Fruit fly (Drosophila melanogaster) whole organism, embryonic: Measurements from ENCODE around the gene CG31191.

ENCODE experiments used
- Aef1 ChIP-seq: fragments of 200-800 bp; sonication (Bioruptor generic); IDR thresholded peaks from 3 replicates; pipeline ENCODE4 v1.3.6; 2022; ENCODE audit warnings: missing biosample characterization, missing genetic modification characterization
- BEAF-32 ChIP-seq: fragments of 200-800 bp; sonication (Bioruptor generic); optimal IDR thresholded peaks from 3 replicates; lab custom pipeline; 2017; ENCODE audit warnings: missing biosample characterization, missing genetic modification characterization, mild to moderate bottlenecking, moderate library complexity, missing genetic modification reagents
- CG10209 ChIP-seq: fragments of 200-800 bp; sonication (Bioruptor generic); optimal IDR thresholded peaks from 3 replicates; lab custom pipeline; 2017; ENCODE audit warnings: missing biosample characterization, mild to moderate bottlenecking, missing genetic modification characterization, missing genetic modification reagents
- CG10274 ChIP-seq: fragments of 200-800 bp; sonication (Bioruptor generic); optimal IDR thresholded peaks from 3 replicates; lab custom pipeline; 2017; ENCODE audit warnings: missing biosample characterization, mild to moderate bottlenecking, missing genetic modification characterization
- CG11085 ChIP-seq: fragments of 200-800 bp; sonication (Bioruptor generic); IDR thresholded peaks from 2 replicates; pipeline ENCODE4 v1.3.6; 2022; ENCODE audit warnings: missing biosample characterization, missing genetic modification characterization
- CG1233 ChIP-seq: fragments of 200-800 bp; sonication (Bioruptor generic); optimal IDR thresholded peaks from 4 replicates; lab custom pipeline; 2018; ENCODE audit warnings: missing biosample characterization, mild to moderate bottlenecking, missing genetic modification characterization
- CG12391 ChIP-seq: fragments of 200-800 bp; sonication (Bioruptor generic); optimal IDR thresholded peaks from 3 replicates; lab custom pipeline; 2018; ENCODE audit warnings: missing biosample characterization, mild to moderate bottlenecking, missing genetic modification characterization, moderate library complexity
- CG13894 ChIP-seq: fragments of 200-800 bp; sonication (Bioruptor generic); optimal IDR thresholded peaks from 3 replicates; lab custom pipeline; 2018; ENCODE audit warnings: missing biosample characterization, mild to moderate bottlenecking, missing genetic modification characterization, moderate library complexity
- CG14860 ChIP-seq: fragments of 200-800 bp; sonication (Bioruptor generic); IDR thresholded peaks from 3 replicates; pipeline ENCODE4 v1.3.6; 2022; ENCODE audit warnings: missing biosample characterization, missing genetic modification characterization; ENCODE audit not compliant: partially characterized antibody
- CG18476 ChIP-seq: fragments of 200-800 bp; sonication (Bioruptor generic); optimal IDR thresholded peaks from 2 replicates; lab custom pipeline; 2016; ENCODE audit warnings: missing biosample characterization, mild to moderate bottlenecking, missing genetic modification characterization
- CG2199 ChIP-seq: fragments of 200-800 bp; sonication (Bioruptor generic); IDR thresholded peaks from 3 replicates; pipeline ENCODE4 v1.3.6; 2022; ENCODE audit warnings: missing biosample characterization, missing genetic modification characterization
- CG30431 ChIP-seq: fragments of 200-800 bp; sonication (Bioruptor generic); optimal IDR thresholded peaks from 2 replicates; lab custom pipeline; 2017; ENCODE audit warnings: missing biosample characterization, missing genetic modification characterization
- CG3407 ChIP-seq: fragments of 200-800 bp; sonication (Bioruptor generic); optimal IDR thresholded peaks from 2 replicates; lab custom pipeline; 2018; ENCODE audit warnings: missing biosample characterization, mild to moderate bottlenecking, missing genetic modification characterization
- CG3838 ChIP-seq: fragments of 200-800 bp; sonication (Bioruptor generic); optimal IDR thresholded peaks from 3 replicates; lab custom pipeline; 2016; ENCODE audit warnings: missing biosample characterization, missing genetic modification characterization
- CG4360 ChIP-seq: fragments of 200-800 bp; sonication (Bioruptor generic); IDR thresholded peaks from 2 replicates; pipeline ENCODE4 v1.3.6; 2022; ENCODE audit warnings: missing biosample characterization, missing genetic modification characterization
- CG7372 ChIP-seq: fragments of 200-800 bp; sonication (Bioruptor generic); IDR thresholded peaks from 2 replicates; pipeline ENCODE4 v1.3.6; 2022; ENCODE audit warnings: missing biosample characterization, missing genetic modification characterization
- CG8359 ChIP-seq: fragments of 200-800 bp; sonication (Bioruptor generic); optimal IDR thresholded peaks from 2 replicates; lab custom pipeline; 2017; ENCODE audit warnings: missing biosample characterization, mild to moderate bottlenecking, missing genetic modification characterization, borderline replicate concordance
- CG9215 ChIP-seq: fragments of 200-800 bp; sonication (Bioruptor generic); IDR thresholded peaks from 2 replicates; pipeline ENCODE4 v1.3.6; 2022; ENCODE audit warnings: missing biosample characterization, missing genetic modification characterization
- CG9609 ChIP-seq: fragments of 200-800 bp; sonication (Bioruptor generic); optimal IDR thresholded peaks from 3 replicates; lab custom pipeline; 2016; ENCODE audit warnings: missing biosample characterization, missing genetic modification characterization
- CG9817 ChIP-seq: fragments of 200-800 bp; sonication (Bioruptor generic); optimal IDR thresholded peaks from 2 replicates; lab custom pipeline; 2018; ENCODE audit warnings: missing biosample characterization, mild to moderate bottlenecking, missing genetic modification characterization, moderate library complexity
- Dek ChIP-seq: fragments of 200-800 bp; sonication (Bioruptor generic); optimal IDR thresholded peaks from 3 replicates; lab custom pipeline; 2019; ENCODE audit warnings: missing biosample characterization, mild to moderate bottlenecking, missing genetic modification characterization, moderate library complexity
- Fer2 ChIP-seq: fragments of 200-800 bp; sonication (Bioruptor generic); optimal IDR thresholded peaks from 2 replicates; lab custom pipeline; 2018; ENCODE audit warnings: missing biosample characterization, mild to moderate bottlenecking, missing genetic modification characterization, moderate library complexity
- HmgD ChIP-seq: fragments of 200-800 bp; sonication (Bioruptor generic); optimal IDR thresholded peaks from 3 replicates; lab custom pipeline; 2016; ENCODE audit warnings: missing biosample characterization, missing genetic modification characterization
- Mes4 ChIP-seq: fragments of 200-800 bp; sonication (Bioruptor generic); optimal IDR thresholded peaks from 2 replicates; lab custom pipeline; 2016; ENCODE audit warnings: missing biosample characterization, missing genetic modification characterization
- NK7.1 ChIP-seq: fragments of 200-800 bp; sonication (Bioruptor generic); optimal IDR thresholded peaks from 3 replicates; lab custom pipeline; 2016; ENCODE audit warnings: missing biosample characterization, missing genetic modification characterization
- Usf ChIP-seq: fragments of 200-800 bp; sonication (Bioruptor generic); optimal IDR thresholded peaks from 2 replicates; lab custom pipeline; 2017; ENCODE audit warnings: missing genotype, missing biosample characterization, missing genetic modification characterization
- Xrp1 ChIP-seq: fragments of 200-800 bp; sonication (Bioruptor generic); IDR thresholded peaks from 2 replicates; pipeline ENCODE4 v1.3.6; 2022; ENCODE audit warnings: missing biosample characterization, missing genetic modification characterization
- bab2 ChIP-seq: fragments of 200-800 bp; sonication (Bioruptor generic); optimal IDR thresholded peaks from 2 replicates; lab custom pipeline; 2016; ENCODE audit warnings: missing biosample characterization, missing genetic modification characterization
- cato ChIP-seq: fragments of 200-800 bp; sonication (Bioruptor generic); optimal IDR thresholded peaks from 2 replicates; lab custom pipeline; 2016; ENCODE audit warnings: missing biosample characterization, missing genetic modification characterization, borderline replicate concordance
- chif ChIP-seq, 2 experiments: fragments of 200-800 bp; sonication (Bioruptor generic); optimal IDR thresholded peaks; 3 replicates each; lab custom pipeline; 2016; ENCODE audit warnings: missing biosample characterization in 2 of 2, missing genetic modification characterization in 2 of 2
- cwo ChIP-seq: fragments of 200-800 bp; sonication (Bioruptor generic); optimal IDR thresholded peaks from 3 replicates; lab custom pipeline; 2017; ENCODE audit warnings: missing biosample characterization, missing genetic modification characterization, mild to moderate bottlenecking, moderate library complexity, missing genetic modification reagents
- dimm ChIP-seq: fragments of 200-800 bp; sonication (Bioruptor generic); IDR thresholded peaks from 2 replicates; pipeline ENCODE4 v1.3.6; 2022; ENCODE audit warnings: missing biosample characterization, missing genetic modification characterization
- disco-r ChIP-seq: fragments of 200-800 bp; sonication (Bioruptor generic); optimal IDR thresholded peaks from 2 replicates; lab custom pipeline; 2016; ENCODE audit warnings: missing biosample characterization, missing genetic modification characterization
- eve ChIP-seq, 2 experiments: fragments of >200 bp; optimal IDR thresholded peaks; 2 replicates each; lab custom pipeline; 2017; ENCODE audit warnings: missing biosample characterization in 2 of 2, missing genetic modification characterization in 2 of 2
- eyg ChIP-seq: fragments of 200-800 bp; sonication (Bioruptor generic); optimal IDR thresholded peaks from 3 replicates; lab custom pipeline; 2016; ENCODE audit warnings: missing biosample characterization, missing genetic modification characterization
- gcm2 ChIP-seq: fragments of 200-800 bp; sonication (Bioruptor generic); optimal IDR thresholded peaks from 2 replicates; lab custom pipeline; 2016; ENCODE audit warnings: missing biosample characterization, missing genetic modification characterization
- lbe ChIP-seq: fragments of 200-800 bp; sonication (Bioruptor generic); optimal IDR thresholded peaks from 2 replicates; lab custom pipeline; 2016; ENCODE audit warnings: missing biosample characterization, mild to moderate bottlenecking, missing genetic modification characterization
- lmd ChIP-seq: fragments of 200-800 bp; sonication (Bioruptor generic); IDR thresholded peaks from 2 replicates; pipeline ENCODE4 v1.3.6; 2022; ENCODE audit warnings: missing biosample characterization, missing genetic modification characterization
- lov ChIP-seq, 2 experiments: fragments of 200-800 bp in 1 of 2; fragments of >200 bp in 1 of 2; sonication (Bioruptor generic) in 1 of 2; IDR thresholded peaks in 1 of 2; optimal IDR thresholded peaks in 1 of 2; 2 replicates in 1 of 2; 3 replicates in 1 of 2; pipeline versions ENCODE4 v1.3.6 to Lab custom; 2017 to 2022; ENCODE audit warnings: missing biosample characterization in 1 of 2, missing genetic modification characterization in 1 of 2
- mirr ChIP-seq: fragments of 200-800 bp; sonication (Bioruptor generic); optimal IDR thresholded peaks from 3 replicates; lab custom pipeline; 2018; ENCODE audit warnings: missing biosample characterization, mild to moderate bottlenecking, missing genetic modification characterization
- nau ChIP-seq: fragments of 200-800 bp; sonication (Bioruptor generic); optimal IDR thresholded peaks from 3 replicates; lab custom pipeline; 2017; ENCODE audit warnings: missing biosample characterization, mild to moderate bottlenecking, missing genetic modification characterization, missing genetic modification reagents
- onecut ChIP-seq: fragments of 200-800 bp; sonication (Bioruptor generic); IDR thresholded peaks from 2 replicates; pipeline ENCODE4 v1.3.6; 2022; ENCODE audit warnings: missing biosample characterization, missing genetic modification characterization
- pnt ChIP-seq: fragments of 200-800 bp; sonication (Bioruptor generic); optimal IDR thresholded peaks from 3 replicates; lab custom pipeline; 2016; ENCODE audit warnings: missing biosample characterization, missing genetic modification characterization
- pros ChIP-seq: fragments of 200-800 bp; sonication (Bioruptor generic); optimal IDR thresholded peaks from 3 replicates; lab custom pipeline; 2019; ENCODE audit warnings: missing biosample characterization, mild to moderate bottlenecking, missing genetic modification characterization, moderate library complexity
- sens ChIP-seq: fragments of 200-800 bp; sonication (Bioruptor generic); peaks from one replicate; lab custom pipeline; 2016; ENCODE audit warnings: missing biosample characterization, missing genetic modification characterization
- sisA ChIP-seq: fragments of 200-800 bp; sonication (Bioruptor generic); IDR thresholded peaks from 2 replicates; pipeline ENCODE4 v1.3.6; 2022; ENCODE audit warnings: missing biosample characterization, missing genetic modification characterization
- trh ChIP-seq: fragments of 200-800 bp; sonication (Bioruptor generic); optimal IDR thresholded peaks from 2 replicates; lab custom pipeline; 2016; ENCODE audit warnings: missing biosample characterization, missing genetic modification characterization
- ttk ChIP-seq: fragments of 200-800 bp; sonication (Bioruptor generic); IDR thresholded peaks from 2 replicates; pipeline ENCODE4 v2.1.2; 2022; ENCODE audit warnings: missing biosample characterization, missing genetic modification characterization
- tup ChIP-seq: fragments of 200-800 bp; sonication (Bioruptor generic); optimal IDR thresholded peaks from 2 replicates; lab custom pipeline; 2016; ENCODE audit warnings: missing biosample characterization, mild to moderate bottlenecking, missing genetic modification characterization, moderate library complexity
- vvl ChIP-seq: fragments of 200-800 bp; sonication (Bioruptor generic); IDR thresholded peaks from 2 replicates; pipeline ENCODE4 v1.3.6; 2022; ENCODE audit warnings: missing biosample characterization, missing genetic modification characterization
- wek ChIP-seq: fragments of 200-800 bp; sonication (Bioruptor generic); optimal IDR thresholded peaks from 3 replicates; lab custom pipeline; 2018; ENCODE audit warnings: missing biosample characterization, mild to moderate bottlenecking, missing genetic modification characterization, moderate library complexity

Gene CG31191

dm6 chr3R:20947991-20948407 is 2.7 kb upstream of the CG31191 start (continued):
- TF ChIP-seq CG2199 (peak; percentile 76), Xrp1 (no peak), gcm2 (GFP tag; lab: Kevin White, UChicago) (no peak), CG1233 (no peak), ttk (GFP tag; lab: Robert Waterston, UW) (no peak), lbe (GFP tag; lab: Kevin White, UChicago) (no peak), CG8359 (GFP tag; lab: Kevin White, UChicago) (no peak), CG3838 (no peak), NK7.1 (GFP tag; lab: Kevin White, UChicago) (no peak), eve (GFP tag; optimal IDR thresholded peaks at IDR 0.05; lab: Kevin White, UChicago) (no peak), CG30431 (no peak), chif (GFP tag; optimal IDR thresholded peaks at IDR 0.05; lab: Kevin White, UChicago) (peak; percentile 30 to 54), HmgD (GFP tag; lab: Kevin White, UChicago) (peak; percentile 68), tup (no peak), CG10274 (GFP tag; lab: Kevin White, UChicago) (no peak), Fer2 (tag; lab: Kevin White, UChicago) (no peak), onecut (no peak), CG12391 (tag; lab: Kevin White, UChicago) (no peak), cato (GFP tag; lab: Kevin White, UChicago) (no peak), pros (GFP tag; lab: Kevin White, UChicago) (no peak), CG7372 (no peak), wek (no peak), sisA (0 out of 2 replicates have a peak, but pooled peaks have one; percentile 31), lov (optimal IDR thresholded peaks at IDR 0.05; lab: Kevin White, UChicago) (no peak), lov (GFP tag; IDR thresholded peaks at IDR 0.05; lab: Robert Waterston, UW) (no peak), Aef1 (GFP tag; lab: Robert Waterston, UW) (no peak), CG13894 (peak; percentile 3), sens (GFP tag; lab: Kevin White, UChicago) (peak; percentile 70), CG14860 (no peak), cwo (GFP tag; lab: Kevin White, UChicago) (no peak), vvl (peak; percentile 82), Mes4 (peak; percentile 19), CG10209 (GFP tag; lab: Kevin White, UChicago) (no peak), disco-r (GFP tag; lab: Kevin White, UChicago) (no peak), eyg (GFP tag; lab: Kevin White, UChicago) (no peak), dimm (GFP tag; lab: Robert Waterston, UW) (no peak), trh (GFP tag; lab: Kevin White, UChicago) (no peak), BEAF-32 (GFP tag; lab: Kevin White, UChicago) (no peak), bab2 (GFP tag; lab: Kevin White, UChicago) (peak; percentile 63), CG4360 (no peak), nau (GFP tag; lab: Kevin White, UChicago) (no peak), pnt (GFP tag; lab: Kevin White, UChicago) (peak; percentile 20), CG9609 (GFP tag; lab: Kevin White, UChicago) (peak; percentile 41), Usf (no peak), CG3407 (no peak), CG9817 (tag; lab: Kevin White, UChicago) (peak; percentile 49), lmd (GFP tag; lab: Robert Waterston, UW) (peak; percentile 63), CG11085 (GFP tag; lab: Robert Waterston, UW) (no peak), Dek (no peak), CG18476 (GFP tag; lab: Kevin White, UChicago) (no peak), mirr (no peak), CG9215 (GFP tag; lab: Robert Waterston, UW) (peak; percentile 27; the same call in 1 of the 2 replicates)
